Worm (Caenorhabditis elegans): ENCODE data around the gene nspc-16.

The nspc-16 gene

ce11 chrX:14489945-14490344 lies 33.4 kb upstream of the nspc-16 start, which contains the start of gene his-24 (continued):
- TF ChIP-seq hsf-1 (GFP tag; IDR thresholded peaks at IDR 0.05) (no peak), attf-3 (GFP tag; conservative IDR thresholded peaks at IDR 0.05) (no peak), pbrm-1 (GFP tag; IDR thresholded peaks at IDR 0.05) (peak; percentile 97), chd-7 (tag; optimal IDR thresholded peaks at IDR 0.05) (peak; percentile 16), cebp-1 (GFP tag; IDR thresholded peaks at IDR 0.05) (no peak), cebp-1 (tag; optimal IDR thresholded peaks at IDR 0.05) (no peak), Y56A3A.18 (GFP tag; IDR thresholded peaks at IDR 0.05) (no peak), Y95B8A.8 (GFP tag; IDR thresholded peaks at IDR 0.05) (no peak), B0336.3 (GFP tag; IDR thresholded peaks at IDR 0.05) (no peak), K11D2.4 (GFP tag; IDR thresholded peaks at IDR 0.05) (peak; percentile 62), B0261.1 (tag; optimal IDR thresholded peaks at IDR 0.05) (no peak), repo-1 (tag; optimal IDR thresholded peaks at IDR 0.05) (peak; percentile 3), mes-4 (tag; optimal IDR thresholded peaks at IDR 0.05) (no peak), ztf-18 (tag; optimal IDR thresholded peaks at IDR 0.05) (peak; percentile 17), F39B2.1 (GFP tag; IDR thresholded peaks at IDR 0.05) (peak; percentile 99), nfyb-1 (GFP tag; IDR thresholded peaks at IDR 0.05) (peak; percentile 55; the same call in 1 of the 2 replicates), tbp1 (GFP tag; optimal IDR thresholded peaks at IDR 0.05) (peak; percentile 67), ztf-26 (tag; optimal IDR thresholded peaks at IDR 0.05) (no peak), unc-130 (GFP tag; optimal IDR thresholded peaks at IDR 0.05) (no peak), nfya-1 (tag; optimal IDR thresholded peaks at IDR 0.05; ENCODE audit: borderline replicate concordance, insufficient read depth) (no peak), ztf-3 (GFP tag; optimal IDR thresholded peaks at IDR 0.05) (no peak), egl-18 (GFP tag; IDR thresholded peaks at IDR 0.05) (peak; percentile 5; the same call in 1 of the 2 replicates), let-526 (GFP tag; IDR thresholded peaks at IDR 0.05) (0 out of 2 replicates have a peak, but pooled peaks have one; percentile 11), zim-3 (tag; optimal IDR thresholded peaks at IDR 0.05) (no peak), hmg-1.2 (GFP tag; IDR thresholded peaks at IDR 0.05) (peak; percentile 35; the same call in 1 of the 2 replicates), lin-40 (tag; optimal IDR thresholded peaks at IDR 0.05) (peak; percentile 78), atf-7 (tag; optimal IDR thresholded peaks at IDR 0.05) (peak; percentile 13), F23B12.7 (tag; optimal IDR thresholded peaks at IDR 0.05; ENCODE audit: insufficient read depth) (peak; percentile 36)

ce11 chrX:14490486-14490885 lies 32.9 kb upstream of the nspc-16 start:
- TF ChIP-seq rec-8 (tag; optimal IDR thresholded peaks at IDR 0.05) (no peak), bed-1 (GFP tag; IDR thresholded peaks at IDR 0.05) (0 out of 2 replicates have a peak, but pooled peaks have one; percentile 70), nfya-2 (GFP tag; IDR thresholded peaks at IDR 0.05) (0 out of 2 replicates have a peak, but pooled peaks have one; percentile 61), F39B2.1 (GFP tag; IDR thresholded peaks at IDR 0.05) (0 out of 2 replicates have a peak, but pooled peaks have one; percentile 42), unc-130 (GFP tag; optimal IDR thresholded peaks at IDR 0.05) (no peak), egrh-3 (GFP tag; IDR thresholded peaks at IDR 0.05) (peak; percentile 93), mcd-1 (GFP tag; IDR thresholded peaks at IDR 0.05) (peak; percentile 38), sea-2 (GFP tag; IDR thresholded peaks at IDR 0.05) (0 out of 2 replicates have a peak, but pooled peaks have one; percentile 37), zfh-2 (GFP tag; conservative IDR thresholded peaks at IDR 0.05) (peak; percentile 83)

ce11 chrX:14491103-14491502 lies 32.3 kb upstream of the nspc-16 start:
- no peak for TF ChIP-seq F22D6.2 (tag; optimal IDR thresholded peaks at IDR 0.05)
- no peak for TF ChIP-seq rpc-1 (optimal IDR thresholded peaks at IDR 0.05)
- TF ChIP-seq rpc-1 (tag; optimal IDR thresholded peaks at IDR 0.05), result no peak
- TF ChIP-seq ets-4 (GFP tag; optimal IDR thresholded peaks at IDR 0.05), result no peak
- TF ChIP-seq F33H1.4 (GFP tag; IDR thresholded peaks at IDR 0.05), result no peak
- TF ChIP-seq gei-17 (GFP tag; optimal IDR thresholded peaks at IDR 0.05), result no peak
- no peak for TF ChIP-seq mel-28 (tag; optimal IDR thresholded peaks at IDR 0.05; ENCODE audit: borderline replicate concordance)

Measured in whole organism, young adult.